Worm (Caenorhabditis elegans) whole organism, mixed stage, embryonic: ENCODE data around the gene srh-207.

Experiments used
- ceh-39 ChIP-seq: fragments of 150-350 bp; optimal IDR thresholded peaks from 2 replicates; lab custom pipeline; 2014; ENCODE audit warnings: missing biosample characterization, missing genetic modification characterization
- ces-1 ChIP-seq: fragments of 150-350 bp; optimal IDR thresholded peaks from 2 replicates; lab custom pipeline; 2014; ENCODE audit warnings: missing biosample characterization, missing genetic modification reagents, missing genetic modification characterization
- mep-1 ChIP-seq: fragments of 150-350 bp; optimal IDR thresholded peaks from 2 replicates; lab custom pipeline; 2017; ENCODE audit warnings: missing biosample characterization, missing genetic modification reagents, missing genetic modification characterization, inconsistent platforms
- nhr-12 ChIP-seq: fragments of 150-350 bp; optimal IDR thresholded peaks from 2 replicates; lab custom pipeline; 2014; ENCODE audit warnings: missing biosample characterization, missing genetic modification characterization
- unc-39 ChIP-seq: fragments of 150-350 bp; optimal IDR thresholded peaks from 2 replicates; lab custom pipeline; 2014; ENCODE audit warnings: missing biosample characterization, missing genetic modification characterization
- unc-62 ChIP-seq: fragments of 150-350 bp; optimal IDR thresholded peaks from 2 replicates; lab custom pipeline; 2014; ENCODE audit warnings: missing biosample characterization, missing genetic modification reagents, missing genetic modification characterization

DNA sequence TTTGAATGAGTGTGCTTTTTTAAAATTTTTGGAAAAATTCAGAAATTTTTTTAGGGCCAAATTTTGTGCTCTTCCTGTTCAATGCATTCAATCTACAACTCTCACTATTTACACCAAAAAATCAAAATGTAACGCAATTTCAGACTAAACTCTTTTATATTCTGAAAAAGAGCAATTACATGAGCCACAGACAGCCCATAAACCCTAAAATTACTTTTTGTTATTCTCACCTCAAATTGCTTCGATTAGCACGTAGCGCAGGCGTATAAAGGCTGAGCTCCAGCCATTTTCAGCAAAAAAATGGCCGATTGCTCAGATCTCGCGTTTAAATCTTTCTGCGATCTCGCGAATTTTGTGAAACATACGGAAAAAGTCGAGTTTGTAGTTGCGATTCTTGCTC is 21.4 kb upstream of the srh-207 start, which contains the start of gene srw-82:
- no peak for TF ChIP-seq unc-62 (GFP tag; lab: Kevin White, UChicago)
- TF ChIP-seq nhr-12, result no peak
- no peak for TF ChIP-seq mep-1 (tag; lab: Kevin White, UChicago)
- no peak for TF ChIP-seq unc-39 (tag; lab: Kevin White, UChicago)
- no peak for TF ChIP-seq ceh-39
- no peak for TF ChIP-seq ces-1 (GFP tag; lab: Kevin White, UChicago)
